Fruit fly (Drosophila melanogaster) whole organism, embryonic: Measurements from ENCODE around the gene SkpA.

Source experiments
- Atf-2 ChIP-seq: fragments of 200-800 bp; sonication (Bioruptor generic); optimal IDR thresholded peaks from 2 replicates; lab custom pipeline; 2016; ENCODE audit warnings: missing biosample characterization, missing genetic modification characterization
- CG1024 ChIP-seq: fragments of 200-800 bp; sonication (Bioruptor generic); IDR thresholded peaks from 2 replicates; pipeline ENCODE4 v1.3.6; 2022; ENCODE audit warnings: missing biosample characterization, missing genetic modification characterization
- CG10565 ChIP-seq: fragments of 200-800 bp; sonication (Bioruptor generic); optimal IDR thresholded peaks from 3 replicates; lab custom pipeline; 2016; ENCODE audit warnings: missing biosample characterization, mild to moderate bottlenecking, missing genetic modification characterization
- CG10979 ChIP-seq: fragments of 200-800 bp; sonication (Bioruptor generic); optimal IDR thresholded peaks from 2 replicates; lab custom pipeline; 2018; ENCODE audit warnings: missing biosample characterization, mild to moderate bottlenecking, missing genetic modification characterization, moderate library complexity
- CG11085 ChIP-seq: fragments of 200-800 bp; sonication (Bioruptor generic); IDR thresholded peaks from 2 replicates; pipeline ENCODE4 v1.3.6; 2022; ENCODE audit warnings: missing biosample characterization, missing genetic modification characterization
- CG12769 ChIP-seq: fragments of 200-800 bp; sonication (Bioruptor generic); optimal IDR thresholded peaks from 2 replicates; lab custom pipeline; 2019; ENCODE audit warnings: missing biosample characterization, mild to moderate bottlenecking, missing genetic modification characterization, moderate library complexity
- CG13424 ChIP-seq: fragments of 200-800 bp; sonication (Bioruptor generic); optimal IDR thresholded peaks from 2 replicates; lab custom pipeline; 2019; ENCODE audit warnings: missing biosample characterization, mild to moderate bottlenecking, missing genetic modification characterization, moderate library complexity
- CG15601 ChIP-seq: fragments of 200-800 bp; sonication (Bioruptor generic); optimal IDR thresholded peaks from 3 replicates; lab custom pipeline; 2019; ENCODE audit warnings: missing biosample characterization, mild to moderate bottlenecking, missing genetic modification characterization, moderate library complexity
- CG1647 ChIP-seq: fragments of 200-800 bp; sonication (Bioruptor generic); optimal IDR thresholded peaks from 3 replicates; lab custom pipeline; 2016; ENCODE audit warnings: missing biosample characterization, missing genetic modification characterization
- CG2129 ChIP-seq: fragments of 200-800 bp; sonication (Bioruptor generic); IDR thresholded peaks from 2 replicates; pipeline ENCODE4 v1.3.6; 2022; ENCODE audit warnings: missing biosample characterization, missing genetic modification characterization; ENCODE audit not compliant: partially characterized antibody
- CG2199 ChIP-seq: fragments of 200-800 bp; sonication (Bioruptor generic); IDR thresholded peaks from 3 replicates; pipeline ENCODE4 v1.3.6; 2022; ENCODE audit warnings: missing biosample characterization, missing genetic modification characterization
- CG2712 ChIP-seq: fragments of 200-800 bp; optimal IDR thresholded peaks from 3 replicates; lab custom pipeline; 2019; ENCODE audit warnings: missing biosample characterization, mild to moderate bottlenecking, missing genetic modification characterization, moderate library complexity
- CG30431 ChIP-seq: fragments of 200-800 bp; sonication (Bioruptor generic); optimal IDR thresholded peaks from 2 replicates; lab custom pipeline; 2017; ENCODE audit warnings: missing biosample characterization, missing genetic modification characterization
- CG31388 ChIP-seq: fragments of 200-800 bp; sonication (Bioruptor generic); optimal IDR thresholded peaks from 2 replicates; lab custom pipeline; 2016; ENCODE audit warnings: missing biosample characterization, missing genetic modification characterization
- CG4617 ChIP-seq: fragments of 200-800 bp; sonication (Bioruptor generic); optimal IDR thresholded peaks from 3 replicates; lab custom pipeline; 2016; ENCODE audit warnings: missing biosample characterization, missing genetic modification characterization, borderline replicate concordance
- CG4707 ChIP-seq: fragments of 200-800 bp; sonication (Bioruptor generic); optimal IDR thresholded peaks from 2 replicates; lab custom pipeline; 2018; ENCODE audit warnings: missing biosample characterization, mild to moderate bottlenecking, missing genetic modification characterization, moderate library complexity
- CG6765 ChIP-seq: fragments of 200-800 bp; sonication (Bioruptor generic); optimal IDR thresholded peaks from 3 replicates; lab custom pipeline; 2017; ENCODE audit warnings: missing biosample characterization, mild to moderate bottlenecking, missing genetic modification characterization
- CG8089 ChIP-seq: fragments of 200-800 bp; sonication (Bioruptor generic); optimal IDR thresholded peaks from 3 replicates; lab custom pipeline; 2016; ENCODE audit warnings: missing biosample characterization, missing genetic modification characterization
- CG8478 ChIP-seq: fragments of >200 bp; optimal IDR thresholded peaks from 2 replicates; lab custom pipeline; 2018
- CG9727 ChIP-seq: fragments of 200-800 bp; sonication (Bioruptor generic); optimal IDR thresholded peaks from 3 replicates; lab custom pipeline; 2017; ENCODE audit warnings: missing biosample characterization, mild to moderate bottlenecking, missing genetic modification characterization
- D19A ChIP-seq: fragments of 200-800 bp; optimal IDR thresholded peaks from 3 replicates; lab custom pipeline; 2019; ENCODE audit warnings: missing biosample characterization, mild to moderate bottlenecking, missing genetic modification characterization, moderate library complexity
- E2f1 ChIP-seq: fragments of 200-800 bp; sonication (Bioruptor generic); IDR thresholded peaks from 2 replicates; pipeline ENCODE4 v1.3.6; 2022; ENCODE audit warnings: missing biosample characterization, missing genetic modification characterization
- Fer1 ChIP-seq: fragments of 200-800 bp; sonication (Bioruptor generic); optimal IDR thresholded peaks from 2 replicates; lab custom pipeline; 2017; ENCODE audit warnings: missing biosample characterization, mild to moderate bottlenecking, missing genetic modification characterization
- GATAe ChIP-seq: fragments of 200-800 bp; sonication (Bioruptor generic); conservative IDR thresholded peaks from 2 replicates; pipeline ENCODE4 v1.3.6; 2022; ENCODE audit warnings: missing biosample characterization, missing genetic modification characterization
- HLH3B ChIP-seq: fragments of 200-800 bp; sonication (Bioruptor generic); IDR thresholded peaks from 2 replicates; pipeline ENCODE4 v1.3.6; 2022; ENCODE audit warnings: missing biosample characterization, missing genetic modification characterization
- HLH4C ChIP-seq: fragments of 200-800 bp; sonication (Bioruptor generic); IDR thresholded peaks from 3 replicates; pipeline ENCODE4 v1.3.6; 2022; ENCODE audit warnings: missing biosample characterization, missing genetic modification characterization; ENCODE audit not compliant: partially characterized antibody
- Hr39 ChIP-seq: fragments of >200 bp; optimal IDR thresholded peaks from 2 replicates; lab custom pipeline; 2017
- Hr51 ChIP-seq, 2 experiments: fragments of 200-800 bp; sonication (Bioruptor generic); optimal IDR thresholded peaks; 2 replicates in 1 of 2; 3 replicates in 1 of 2; lab custom pipeline; 2016 to 2018; ENCODE audit warnings: missing biosample characterization in 2 of 2, missing genetic modification characterization in 2 of 2, mild to moderate bottlenecking in 1 of 2, moderate library complexity in 1 of 2
- Hsf ChIP-seq: fragments of 200-800 bp; sonication (Bioruptor generic); optimal IDR thresholded peaks from 3 replicates; lab custom pipeline; 2016; ENCODE audit warnings: missing biosample characterization, missing genetic modification characterization
- NC2α ChIP-seq: fragments of 200-800 bp; sonication (Bioruptor generic); optimal IDR thresholded peaks from 2 replicates; lab custom pipeline; 2016; ENCODE audit warnings: missing biosample characterization, missing genetic modification characterization
- Spps ChIP-seq: fragments of 200-800 bp; sonication (Bioruptor generic); optimal IDR thresholded peaks from 2 replicates; lab custom pipeline; 2018; ENCODE audit warnings: missing biosample characterization, mild to moderate bottlenecking, missing genetic modification characterization
- Sry-β ChIP-seq: fragments of 200-800 bp; sonication (Bioruptor generic); optimal IDR thresholded peaks from 2 replicates; lab custom pipeline; 2018; ENCODE audit warnings: missing biosample characterization, mild to moderate bottlenecking, missing genetic modification characterization, moderate library complexity
- Sry-δ ChIP-seq: fragments of 200-800 bp; sonication (Bioruptor generic); optimal IDR thresholded peaks from 2 replicates; lab custom pipeline; 2016; ENCODE audit warnings: missing biosample characterization, missing genetic modification characterization
- Xrp1 ChIP-seq: fragments of 200-800 bp; sonication (Bioruptor generic); IDR thresholded peaks from 2 replicates; pipeline ENCODE4 v1.3.6; 2022; ENCODE audit warnings: missing biosample characterization, missing genetic modification characterization
- ab ChIP-seq: fragments of 200-800 bp; sonication (Bioruptor generic); optimal IDR thresholded peaks from 2 replicates; lab custom pipeline; 2016; ENCODE audit warnings: missing biosample characterization, missing genetic modification characterization
- ac ChIP-seq: fragments of 200-800 bp; sonication (Bioruptor generic); optimal IDR thresholded peaks from 3 replicates; lab custom pipeline; 2017; ENCODE audit warnings: missing biosample characterization, mild to moderate bottlenecking, missing genetic modification characterization
- ara ChIP-seq: fragments of 200-800 bp; sonication (Bioruptor generic); IDR thresholded peaks from 2 replicates; pipeline ENCODE4 v1.3.6; 2022; ENCODE audit warnings: missing biosample characterization, missing genetic modification characterization
- ash1 ChIP-seq: fragments of 200-800 bp; sonication (Bioruptor generic); optimal IDR thresholded peaks from 2 replicates; lab custom pipeline; 2018; ENCODE audit warnings: missing biosample characterization, mild to moderate bottlenecking, missing genetic modification characterization
- cad ChIP-seq: fragments of >200 bp; optimal IDR thresholded peaks from 2 replicates; lab custom pipeline; 2017; ENCODE audit warnings: missing biosample characterization, missing genetic modification characterization
- crp ChIP-seq, 2 experiments: fragments of 200-800 bp; sonication (Bioruptor generic); optimal IDR thresholded peaks; 2 replicates in 1 of 2; 3 replicates in 1 of 2; lab custom pipeline; 2017; ENCODE audit warnings: missing biosample characterization in 2 of 2, missing genetic modification characterization in 2 of 2, mild to moderate bottlenecking in 1 of 2, moderate library complexity in 1 of 2
- ems ChIP-seq: fragments of 200-800 bp; sonication (Bioruptor generic); optimal IDR thresholded peaks from 3 replicates; lab custom pipeline; 2016; ENCODE audit warnings: missing biosample characterization, missing genetic modification characterization
- her ChIP-seq: fragments of 200-800 bp; sonication (Bioruptor generic); optimal IDR thresholded peaks from 2 replicates; lab custom pipeline; 2016; ENCODE audit warnings: missing biosample characterization, missing genetic modification characterization
- jumu ChIP-seq: fragments of 200-800 bp; sonication (Bioruptor generic); optimal IDR thresholded peaks from 3 replicates; lab custom pipeline; 2016; ENCODE audit warnings: missing biosample characterization, missing genetic modification characterization
- lilli ChIP-seq: fragments of 200-800 bp; sonication (Bioruptor generic); optimal IDR thresholded peaks from 3 replicates; lab custom pipeline; 2016; ENCODE audit warnings: missing biosample characterization, missing genetic modification characterization
- pros ChIP-seq: fragments of 200-800 bp; sonication (Bioruptor generic); optimal IDR thresholded peaks from 3 replicates; lab custom pipeline; 2019; ENCODE audit warnings: missing biosample characterization, mild to moderate bottlenecking, missing genetic modification characterization, moderate library complexity
- psq ChIP-seq: fragments of 200-800 bp; sonication (Bioruptor generic); optimal IDR thresholded peaks from 2 replicates; lab custom pipeline; 2017; ENCODE audit warnings: missing biosample characterization, missing genetic modification characterization
- schlank ChIP-seq: fragments of 200-800 bp; sonication (Bioruptor generic); optimal IDR thresholded peaks from 2 replicates; lab custom pipeline; 2018; ENCODE audit warnings: missing biosample characterization, mild to moderate bottlenecking, missing genetic modification characterization
- wdn ChIP-seq: fragments of 200-800 bp; sonication (Bioruptor generic); IDR thresholded peaks from 2 replicates; pipeline ENCODE4 v1.3.6; 2022; ENCODE audit warnings: missing biosample characterization, missing genetic modification characterization
- zfh1 ChIP-seq: fragments of 200-800 bp; sonication (Bioruptor generic); IDR thresholded peaks from 3 replicates; pipeline ENCODE4 v1.3.6; 2022; ENCODE audit warnings: missing biosample characterization, missing genetic modification characterization
- zfh2 ChIP-seq: fragments of 200-800 bp; sonication (Bioruptor generic); optimal IDR thresholded peaks from 2 replicates; lab custom pipeline; 2016; ENCODE audit warnings: missing biosample characterization, missing genetic modification characterization

The SkpA gene

DNA sequence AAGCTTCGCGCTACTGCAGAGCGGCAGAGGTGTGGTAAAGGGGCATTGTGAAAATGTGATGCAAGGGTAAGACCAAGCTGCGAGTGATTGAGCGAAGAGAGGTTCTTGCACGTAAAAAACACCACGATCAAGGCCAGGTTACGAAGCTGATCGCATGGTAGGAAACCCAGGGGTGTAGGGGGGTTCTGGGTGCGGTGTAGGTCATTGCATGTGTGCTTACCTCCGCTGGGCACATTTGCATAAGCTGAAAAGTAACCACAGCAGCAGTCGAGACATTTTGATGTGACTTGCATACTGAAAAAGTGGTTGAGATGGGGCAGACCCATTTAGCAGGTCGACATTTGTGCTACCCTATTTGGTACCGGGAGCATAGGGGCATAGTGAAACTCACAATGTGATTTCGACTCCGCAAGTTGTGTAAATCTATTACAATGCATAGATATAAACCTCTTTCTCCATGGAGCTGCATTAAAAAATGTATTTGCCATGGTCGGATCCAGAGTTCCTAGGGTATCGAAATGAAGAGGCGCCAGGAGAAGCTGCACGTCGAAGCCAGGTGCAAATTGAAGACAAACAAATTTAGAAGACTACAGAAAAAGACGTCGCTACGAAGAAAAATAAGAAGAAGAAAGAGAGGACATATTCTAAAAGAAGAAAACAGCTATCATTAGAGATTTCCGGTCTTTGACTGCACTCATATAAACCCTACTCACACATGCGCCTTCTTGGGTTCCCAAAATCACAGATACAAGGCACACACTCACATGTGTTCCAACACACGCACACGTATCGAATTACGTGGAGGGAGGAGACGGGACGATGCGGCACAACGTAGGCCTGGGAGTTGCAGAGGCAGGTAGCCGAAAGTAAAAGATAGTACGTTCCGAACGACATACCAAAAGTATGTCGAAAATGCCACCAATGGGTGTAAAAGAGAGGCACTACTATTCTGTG lies 37.2 kb downstream of the SkpA start (continued):
- TF ChIP-seq CG4617 (GFP tag; lab: Kevin White, UChicago) (no peak), ara (GFP tag; lab: Robert Waterston, UW) (no peak), Hr51 (GFP tag; optimal IDR thresholded peaks at IDR 0.05; lab: Kevin White, UChicago) (no peak), zfh1 (GFP tag; lab: Robert Waterston, UW) (0 out of 3 replicates have a peak, but pooled peaks have one; percentile 25), CG6765 (GFP tag; lab: Kevin White, UChicago) (no peak), GATAe (GFP tag; lab: Robert Waterston, UW) (no peak), Sry-δ (GFP tag; lab: Kevin White, UChicago) (no peak), CG11085 (GFP tag; lab: Robert Waterston, UW) (no peak), CG13424 (no peak), CG8478 (lab: Kevin White, UChicago) (no peak), CG4707 (GFP tag; lab: Kevin White, UChicago) (no peak), pros (GFP tag; lab: Kevin White, UChicago) (peak; percentile 88), CG30431 (no peak), zfh2 (GFP tag; lab: Kevin White, UChicago) (no peak), her (GFP tag; lab: Kevin White, UChicago) (no peak), Atf-2 (GFP tag; lab: Kevin White, UChicago) (no peak), Sry-β (no peak), NC2α (GFP tag; lab: Kevin White, UChicago) (no peak), Hsf (GFP tag; lab: Kevin White, UChicago) (no peak), D19A (tag; lab: Kevin White, UChicago) (peak; percentile 29), Fer1 (GFP tag; lab: Kevin White, UChicago) (no peak), ab (GFP tag; lab: Kevin White, UChicago) (no peak), CG31388 (no peak), CG2129 (GFP tag; lab: Robert Waterston, UW) (no peak), jumu (GFP tag; lab: Kevin White, UChicago) (no peak), CG15601 (tag; lab: Kevin White, UChicago) (no peak), lilli (no peak), cad (GFP tag; lab: Kevin White, UChicago) (no peak), Hr39 (no peak), E2f1 (GFP tag; lab: Robert Waterston, UW) (no peak), psq (GFP tag; lab: Kevin White, UChicago) (peak; percentile 3), HLH4C (GFP tag; lab: Robert Waterston, UW) (no peak), CG2199 (GFP tag; lab: Robert Waterston, UW) (no peak), CG8089 (GFP tag; lab: Kevin White, UChicago) (no peak), schlank (tag; lab: Kevin White, UChicago) (no peak), CG1647 (no peak), CG10979 (peak; percentile 12), ems (GFP tag; lab: Kevin White, UChicago) (no peak), CG10565 (no peak), CG9727 (GFP tag; lab: Kevin White, UChicago) (peak; percentile 11), CG2712 (tag; lab: Kevin White, UChicago) (peak; percentile 22), Spps (tag; lab: Kevin White, UChicago) (no peak), ac (GFP tag; lab: Kevin White, UChicago) (peak; percentile 51), CG1024 (no peak), ash1 (GFP tag; lab: Kevin White, UChicago) (no peak), CG12769 (tag; lab: Kevin White, UChicago) (no peak), wdn (GFP tag; lab: Robert Waterston, UW) (no peak), Xrp1 (GFP tag; lab: Robert Waterston, UW) (peak; percentile 44; the same call in 1 of the 2 replicates), crp (GFP tag; optimal IDR thresholded peaks at IDR 0.05; lab: Kevin White, UChicago) (no peak), HLH3B (GFP tag; lab: Robert Waterston, UW) (no peak)
